Fruit fly (Drosophila melanogaster): ENCODE measurements around the gene yip2.

yip2 gene

DNA sequence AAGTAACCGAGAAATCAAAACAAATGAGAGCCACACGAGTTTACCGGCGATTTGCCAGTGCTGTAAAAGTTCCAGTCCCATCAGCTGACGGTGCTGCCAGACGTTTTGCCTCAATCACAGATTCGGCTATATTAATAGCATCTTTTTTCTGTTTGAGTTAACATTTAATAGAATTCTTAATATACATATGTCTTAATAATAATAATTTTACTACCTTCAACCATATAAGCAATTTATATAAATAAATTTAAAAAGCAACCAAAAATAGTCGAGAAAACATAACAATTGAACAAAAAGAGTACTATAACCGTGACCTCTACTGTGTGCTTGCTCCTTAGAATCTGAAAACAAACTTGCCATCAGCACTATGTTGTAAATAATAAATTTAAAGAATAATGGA lies 39.1 kb downstream of the yip2 start, which contains the start of the genes CG13126 and CG4709 (continued):
- TF ChIP-seq CG16863 (GFP tag; optimal IDR thresholded peaks at IDR 0.05), result peak; percentile 24
- TF ChIP-seq CG8089 (GFP tag; optimal IDR thresholded peaks at IDR 0.05), result no peak
- peak; percentile 91 for TF ChIP-seq ind (GFP tag; optimal IDR thresholded peaks at IDR 0.05)
- no peak for TF ChIP-seq Lpt (GFP tag; optimal IDR thresholded peaks at IDR 0.05)
- peak; percentile 67 for TF ChIP-seq sd (tag; optimal IDR thresholded peaks at IDR 0.05)
- peak; percentile 67 for TF ChIP-seq Jarid2 (GFP tag; optimal IDR thresholded peaks at IDR 0.05)
- peak; percentile 70 for TF ChIP-seq Adf1 (GFP tag; IDR thresholded peaks at IDR 0.05)
- TF ChIP-seq sug (tag; optimal IDR thresholded peaks at IDR 0.05), result peak; percentile 83
- TF ChIP-seq Oli (tag; optimal IDR thresholded peaks at IDR 0.05), result peak; percentile 92
- no peak for TF ChIP-seq hth (optimal IDR thresholded peaks at IDR 0.05)
- peak; percentile 66; the same call in 2 of the 3 replicates for TF ChIP-seq Optix (GFP tag; IDR thresholded peaks at IDR 0.05)
- peak; percentile 93 for TF ChIP-seq grau (tag; optimal IDR thresholded peaks at IDR 0.05)
- no peak for TF ChIP-seq CG9609 (GFP tag; optimal IDR thresholded peaks at IDR 0.05)
- TF ChIP-seq dati (GFP tag; IDR thresholded peaks at IDR 0.05), result peak; percentile 10; the same call in 1 of the 2 replicates
- peak; percentile 87 for TF ChIP-seq CG10366 (GFP tag; IDR thresholded peaks at IDR 0.05)
- TF ChIP-seq sisA (GFP tag; IDR thresholded peaks at IDR 0.05), result peak; percentile 79
- TF ChIP-seq CG8765 (GFP tag; IDR thresholded peaks at IDR 0.05), result peak; percentile 74
- TF ChIP-seq Side (GFP tag; optimal IDR thresholded peaks at IDR 0.05), result peak; percentile 28
- no peak for TF ChIP-seq CG3163 (GFP tag; optimal IDR thresholded peaks at IDR 0.05)
- peak; percentile 59 for TF ChIP-seq fd102C (GFP tag; optimal IDR thresholded peaks at IDR 0.05)
- TF ChIP-seq Poxn (GFP tag; IDR thresholded peaks at IDR 0.05), result no peak; the same call in 1 of the 2 replicates
- TF ChIP-seq CG12391 (tag; optimal IDR thresholded peaks at IDR 0.05), result peak; percentile 96
- peak; percentile 83 for TF ChIP-seq CG11456 (GFP tag; IDR thresholded peaks at IDR 0.05)
- TF ChIP-seq Six4 (GFP tag; optimal IDR thresholded peaks at IDR 0.05), result peak; percentile 90
- TF ChIP-seq kah (GFP tag; optimal IDR thresholded peaks at IDR 0.05), result peak; percentile 77
- no peak for TF ChIP-seq ERR (GFP tag; optimal IDR thresholded peaks at IDR 0.05)
- no peak for TF ChIP-seq mld (GFP tag; IDR thresholded peaks at IDR 0.05; ENCODE audit: partially characterized antibody)
- TF ChIP-seq Awh (GFP tag; IDR thresholded peaks at IDR 0.05), result peak; percentile 89
- TF ChIP-seq zfh1 (GFP tag; IDR thresholded peaks at IDR 0.05), result peak; percentile 90
- peak; percentile 84 for TF ChIP-seq Atf6 (GFP tag; IDR thresholded peaks at IDR 0.05)
- peak; percentile 91 for TF ChIP-seq CG13296 (GFP tag; optimal IDR thresholded peaks at IDR 0.05)
- TF ChIP-seq Oaz (GFP tag; IDR thresholded peaks at IDR 0.05), result peak; percentile 73
- TF ChIP-seq scrt (GFP tag; optimal IDR thresholded peaks at IDR 0.05), result peak; percentile 87
- no peak for TF ChIP-seq Mes4 (GFP tag; optimal IDR thresholded peaks at IDR 0.05)
- TF ChIP-seq CG43689 (GFP tag; IDR thresholded peaks at IDR 0.05), result peak; percentile 61; the same call in 1 of the 2 replicates
- no peak for TF ChIP-seq wek (GFP tag; optimal IDR thresholded peaks at IDR 0.05)
- peak; percentile 73 for TF ChIP-seq ken (GFP tag; IDR thresholded peaks at IDR 0.05)
- TF ChIP-seq unc-4 (GFP tag; IDR thresholded peaks at IDR 0.05; ENCODE audit: partially characterized antibody), result 0 out of 2 replicates have a peak, but pooled peaks have one; percentile 25
- TF ChIP-seq Gsc (GFP tag; IDR thresholded peaks at IDR 0.05), result peak; percentile 64
- TF ChIP-seq CG11504 (tag; optimal IDR thresholded peaks at IDR 0.05), result peak; percentile 91
- TF ChIP-seq al (GFP tag; IDR thresholded peaks at IDR 0.05), result peak; percentile 78
- peak; percentile 84 for TF ChIP-seq CG31388 (GFP tag; optimal IDR thresholded peaks at IDR 0.05)
- peak; percentile 41 for TF ChIP-seq CG13624 (GFP tag; optimal IDR thresholded peaks at IDR 0.05)
- TF ChIP-seq dysf (GFP tag; IDR thresholded peaks at IDR 0.05), result peak; percentile 92
- TF ChIP-seq CG5953 (GFP tag; IDR thresholded peaks at IDR 0.05), result peak; percentile 53
- no peak for TF ChIP-seq Trl (optimal IDR thresholded peaks at IDR 0.05)
- peak; percentile 40 for TF ChIP-seq Trl (GFP tag; optimal IDR thresholded peaks at IDR 0.05)
- TF ChIP-seq CG6175 (GFP tag; IDR thresholded peaks at IDR 0.05), result peak; percentile 45; the same call in 1 of the 3 replicates
- no peak for TF ChIP-seq zf30C (GFP tag; optimal IDR thresholded peaks at IDR 0.05)
- TF ChIP-seq Hsf (GFP tag; optimal IDR thresholded peaks at IDR 0.05), result peak; percentile 63
- TF ChIP-seq CG12104 (GFP tag; optimal IDR thresholded peaks at IDR 0.05), result peak; percentile 91
- peak; percentile 64 for TF ChIP-seq CG4854 (GFP tag; optimal IDR thresholded peaks at IDR 0.05)
- peak; percentile 92 for TF ChIP-seq CG7556 (GFP tag; optimal IDR thresholded peaks at IDR 0.05)

All from whole organism, embryonic.